Fruit fly (Drosophila melanogaster) whole organism, adult: Measurements from ENCODE around the gene retinin.

Experiments used
- CG11617 ChIP-seq: fragments of 200-800 bp; sonication (Bioruptor generic); optimal IDR thresholded peaks from 2 replicates; lab custom pipeline; 2017; ENCODE audit warnings: mild to moderate bottlenecking, missing biosample characterization, missing genetic modification reagents, missing genetic modification characterization
- CG5204 ChIP-seq: fragments of 200-800 bp; sonication (Bioruptor generic); optimal IDR thresholded peaks from 2 replicates; lab custom pipeline; 2016; ENCODE audit warnings: missing biosample characterization, missing genetic modification characterization
- Crg-1 ChIP-seq: fragments of 200-800 bp; sonication (Bioruptor generic); optimal IDR thresholded peaks from 2 replicates; lab custom pipeline; 2016; ENCODE audit warnings: missing biosample characterization, missing genetic modification characterization
- bab1 ChIP-seq: fragments of 200-800 bp; sonication (Bioruptor generic); optimal IDR thresholded peaks from 3 replicates; lab custom pipeline; 2019; ENCODE audit warnings: missing biosample characterization, mild to moderate bottlenecking, missing genetic modification characterization, moderate library complexity
- cic ChIP-seq: fragments of 200-800 bp; sonication (Bioruptor generic); optimal IDR thresholded peaks from 2 replicates; lab custom pipeline; 2017; ENCODE audit warnings: missing biosample characterization, mild to moderate bottlenecking, missing genetic modification characterization, moderate library complexity
- kay ChIP-seq: fragments of 200-800 bp; sonication (Bioruptor generic); peaks from one replicate; lab custom pipeline; 2016; ENCODE audit warnings: missing biosample characterization, missing genetic modification characterization, borderline replicate concordance
- ovo ChIP-seq: fragments of 200-800 bp; sonication (Bioruptor generic); optimal IDR thresholded peaks from 2 replicates; lab custom pipeline; 2016; ENCODE audit warnings: missing biosample characterization, missing genetic modification characterization
- tj ChIP-seq: fragments of 200-800 bp; sonication (Bioruptor generic); optimal IDR thresholded peaks from 3 replicates; lab custom pipeline; 2017; ENCODE audit warnings: missing biosample characterization, mild to moderate bottlenecking, missing genetic modification characterization, moderate library complexity
- toe ChIP-seq: fragments of 200-800 bp; sonication (Bioruptor generic); optimal IDR thresholded peaks from 2 replicates; lab custom pipeline; 2016; ENCODE audit warnings: missing biosample characterization, missing genetic modification characterization

dm6 chr3L:16313985-16314384 is 17.7 kb upstream of the retinin start, which contains the start of gene CG13062:
- no peak for TF ChIP-seq CG5204 (GFP tag; lab: Kevin White, UChicago)
- no peak for TF ChIP-seq cic (GFP tag; lab: Kevin White, UChicago)
- TF ChIP-seq kay (GFP tag; lab: Kevin White, UChicago) = no peak
- no peak for TF ChIP-seq tj (GFP tag; lab: Kevin White, UChicago)
- TF ChIP-seq toe (GFP tag; lab: Kevin White, UChicago) = no peak
- TF ChIP-seq CG11617 (GFP tag; lab: Kevin White, UChicago) = no peak
- no peak for TF ChIP-seq ovo (GFP tag; lab: Kevin White, UChicago)
- TF ChIP-seq Crg-1 (GFP tag; lab: Kevin White, UChicago) = no peak
- TF ChIP-seq bab1 (GFP tag; lab: Kevin White, UChicago) = no peak
